Fruit fly (Drosophila melanogaster): Measurements from ENCODE around the gene prage.

The prage gene

DNA sequence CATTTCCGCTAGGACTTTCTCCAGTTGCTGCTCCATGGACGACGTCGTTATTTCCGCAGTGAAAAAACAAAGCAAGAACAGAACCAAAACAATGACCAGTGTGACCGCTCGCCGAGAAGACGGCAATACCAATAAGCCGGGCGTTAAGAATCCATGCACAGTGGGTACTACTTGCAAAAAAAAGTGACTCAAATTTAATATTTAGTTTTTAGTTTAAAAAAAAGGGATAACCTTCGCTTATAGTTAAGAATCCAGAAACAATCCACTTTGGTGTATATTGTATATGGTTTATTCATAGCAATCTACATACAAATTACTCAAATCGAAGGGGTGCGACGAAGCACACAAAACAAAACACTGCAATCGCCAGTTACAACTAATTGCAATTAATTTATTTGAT, 85.3 kb downstream of the prage start, which contains the start of gene Lamtor5 (continued):
- TF ChIP-seq Dip3 (GFP tag; optimal IDR thresholded peaks at IDR 0.05) (peak; percentile 30), trh (GFP tag; optimal IDR thresholded peaks at IDR 0.05) (no peak), amos (GFP tag; IDR thresholded peaks at IDR 0.05; ENCODE audit: partially characterized antibody) (peak; percentile 47; the same call in 1 of the 2 replicates), CG4707 (GFP tag; optimal IDR thresholded peaks at IDR 0.05) (peak; percentile 51), CG11085 (GFP tag; IDR thresholded peaks at IDR 0.05) (no peak), CkIIα-i1 (GFP tag; IDR thresholded peaks at IDR 0.05) (no peak), prd (optimal IDR thresholded peaks at IDR 0.05) (no peak), prd (GFP tag; IDR thresholded peaks at IDR 0.05) (0 out of 3 replicates have a peak, but pooled peaks have one; percentile 40), jigr1 (GFP tag; IDR thresholded peaks at IDR 0.05) (no peak), caup (GFP tag; optimal IDR thresholded peaks at IDR 0.05; ENCODE audit: severe bottlenecking) (peak; percentile 36), Ptx1 (GFP tag; IDR thresholded peaks at IDR 0.05) (no peak), CG31441 (GFP tag; IDR thresholded peaks at IDR 0.05) (peak; percentile 54), psq (GFP tag; optimal IDR thresholded peaks at IDR 0.05) (no peak), Drgx (GFP tag; IDR thresholded peaks at IDR 0.05) (peak; percentile 19; the same call in 1 of the 2 replicates), ac (GFP tag; optimal IDR thresholded peaks at IDR 0.05) (no peak), ara (GFP tag; IDR thresholded peaks at IDR 0.05) (no peak), Myb (GFP tag; optimal IDR thresholded peaks at IDR 0.05) (peak; percentile 38), nom (GFP tag; optimal IDR thresholded peaks at IDR 0.05) (peak; percentile 28), CG3065 (GFP tag; optimal IDR thresholded peaks at IDR 0.05) (no peak), zen (tag; optimal IDR thresholded peaks at IDR 0.05) (no peak), CG7372 (GFP tag; IDR thresholded peaks at IDR 0.05) (no peak), CHES-1-like (GFP tag; optimal IDR thresholded peaks at IDR 0.05) (peak; percentile 29), CG2199 (GFP tag; IDR thresholded peaks at IDR 0.05) (no peak), Hr51 (GFP tag; optimal IDR thresholded peaks at IDR 0.05) (peak in 1 of 2 experiments; percentile 39), CG6689 (GFP tag; IDR thresholded peaks at IDR 0.05) (no peak), CG14667 (GFP tag; IDR thresholded peaks at IDR 0.05) (no peak), CG8290 (GFP tag; optimal IDR thresholded peaks at IDR 0.05) (no peak), CG8290 (tag; optimal IDR thresholded peaks at IDR 0.05) (peak in 1 of 2 experiments; percentile 54), lmd (GFP tag; IDR thresholded peaks at IDR 0.05) (peak; percentile 50; the same call in 1 of the 2 replicates), CG2678 (tag; optimal IDR thresholded peaks at IDR 0.05) (peak; percentile 54), slp2 (GFP tag; optimal IDR thresholded peaks at IDR 0.05) (peak; percentile 29), Fer3 (tag; optimal IDR thresholded peaks at IDR 0.05) (peak; percentile 45), CG32532 (GFP tag; IDR thresholded peaks at IDR 0.05) (peak; percentile 72), chm (GFP tag; IDR thresholded peaks at IDR 0.05) (no peak), CG10366 (GFP tag; IDR thresholded peaks at IDR 0.05) (0 out of 2 replicates have a peak, but pooled peaks have one; percentile 20), CG9727 (GFP tag; optimal IDR thresholded peaks at IDR 0.05) (peak; percentile 46), row (GFP tag; IDR thresholded peaks at IDR 0.05) (peak; percentile 84), CG9437 (GFP tag; optimal IDR thresholded peaks at IDR 0.05) (no peak), CG13287 (GFP tag; IDR thresholded peaks at IDR 0.05; ENCODE audit: partially characterized antibody) (peak; percentile 44), chif (GFP tag; optimal IDR thresholded peaks at IDR 0.05) (peak in 1 of 2 experiments; percentile 37), CG30020 (tag; optimal IDR thresholded peaks at IDR 0.05) (no peak), gce (GFP tag; IDR thresholded peaks at IDR 0.05) (no peak), CG3726 (GFP tag; IDR thresholded peaks at IDR 0.05) (no peak), MESR4 (GFP tag; optimal IDR thresholded peaks at IDR 0.05) (peak; percentile 71), Hmr (GFP tag; optimal IDR thresholded peaks at IDR 0.05) (peak; percentile 49), ewg (GFP tag; optimal IDR thresholded peaks at IDR 0.05) (no peak), PHDP (tag; optimal IDR thresholded peaks at IDR 0.05) (peak; percentile 40), Dbx (GFP tag; IDR thresholded peaks at IDR 0.05) (0 out of 3 replicates have a peak, but pooled peaks have one; percentile 34), CG1233 (GFP tag; optimal IDR thresholded peaks at IDR 0.05) (no peak), CG13624 (GFP tag; optimal IDR thresholded peaks at IDR 0.05) (peak; percentile 21), CG31388 (GFP tag; optimal IDR thresholded peaks at IDR 0.05) (no peak), CG33557 (GFP tag; optimal IDR thresholded peaks at IDR 0.05) (no peak)

Data from whole organism, embryonic.